Fruit fly (Drosophila melanogaster) whole organism, pupa: ENCODE results near the gene Vps37B.

Experiments used
- CG13204 ChIP-seq: fragments of 200-800 bp; sonication (Bioruptor generic); optimal IDR thresholded peaks from 2 replicates; lab custom pipeline; 2018; ENCODE audit warnings: missing biosample characterization, mild to moderate bottlenecking, missing genetic modification characterization, moderate library complexity
- EcR ChIP-seq: fragments of 200-800 bp; sonication (Bioruptor generic); optimal IDR thresholded peaks from 3 replicates; lab custom pipeline; 2019; ENCODE audit warnings: missing biosample characterization, missing genetic modification characterization, mild to moderate bottlenecking, moderate library complexity, missing genetic modification reagents

DNA sequence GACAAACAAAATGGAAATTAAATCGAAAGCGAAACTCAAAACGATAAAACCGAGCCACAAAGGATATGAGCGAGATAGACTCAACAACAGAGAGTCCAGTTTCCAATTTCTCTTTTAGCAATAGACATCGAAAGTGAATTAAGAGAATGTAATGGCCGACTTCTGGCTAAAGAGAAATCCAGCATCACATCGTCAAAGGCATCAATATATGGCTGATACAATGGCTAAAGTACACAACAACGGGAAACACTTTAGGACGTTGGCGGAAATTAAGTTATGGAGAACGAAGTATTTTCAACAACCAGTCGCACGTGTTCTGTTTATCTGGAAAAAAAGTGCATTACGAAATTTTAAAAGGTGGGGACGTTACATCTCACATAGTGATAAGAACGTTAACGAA is 26.4 kb upstream of the Vps37B start:
- TF ChIP-seq EcR (no peak), CG13204 (GFP tag; lab: Kevin White, UChicago) (no peak)
